Worm (Caenorhabditis elegans) whole organism, late embryonic: ENCODE results near the gene F16G10.6.

Experiments
- F13H6.1 ChIP-seq: sonication (generic microtip); optimal IDR thresholded peaks from 2 replicates; lab custom pipeline; 2016; ENCODE audit warnings: missing genetic modification characterization, missing compliant biosample characterization
- K02D7.2 ChIP-seq: sonication (generic microtip); optimal IDR thresholded peaks from 2 replicates; lab custom pipeline; 2017; ENCODE audit warnings: mild to moderate bottlenecking, missing genetic modification characterization, missing compliant biosample characterization
- K09A11.1 ChIP-seq: sonication (generic microtip); optimal IDR thresholded peaks from 2 replicates; lab custom pipeline; 2017; ENCODE audit warnings: antibody characterized with exemption, mild to moderate bottlenecking, missing genetic modification characterization, missing compliant biosample characterization; ENCODE audit not compliant: insufficient read depth
- Y22D7AL.16 ChIP-seq: sonication (generic microtip); optimal IDR thresholded peaks from 2 replicates; lab custom pipeline; 2016; ENCODE audit warnings: missing genetic modification characterization, missing compliant biosample characterization
- ahr-1 ChIP-seq: sonication (generic microtip); optimal IDR thresholded peaks from 2 replicates; lab custom pipeline; 2016; ENCODE audit warnings: missing genetic modification characterization, missing compliant biosample characterization
- ceh-14 ChIP-seq: sonication (generic microtip); optimal IDR thresholded peaks from 2 replicates; lab custom pipeline; 2016; ENCODE audit warnings: missing genotype, missing genetic modification characterization, missing compliant biosample characterization
- ceh-18 ChIP-seq: sonication (generic microtip); optimal IDR thresholded peaks from 2 replicates; lab custom pipeline; 2016; ENCODE audit warnings: missing genetic modification characterization, missing compliant biosample characterization
- ceh-19 ChIP-seq: fragments of 200-800 bp; sonication (Bioruptor generic); optimal IDR thresholded peaks from 2 replicates; lab custom pipeline; 2018; ENCODE audit warnings: mild to moderate bottlenecking, missing genetic modification characterization, missing compliant biosample characterization
- ceh-2 ChIP-seq: sonication (generic microtip); optimal IDR thresholded peaks from 2 replicates; lab custom pipeline; 2016; ENCODE audit warnings: missing genotype, missing genetic modification characterization, missing compliant biosample characterization
- ceh-31 ChIP-seq: sonication (generic microtip); optimal IDR thresholded peaks from 2 replicates; lab custom pipeline; 2016; ENCODE audit warnings: missing genetic modification characterization, missing compliant biosample characterization
- ceh-34 ChIP-seq: sonication (generic microtip); optimal IDR thresholded peaks from 2 replicates; lab custom pipeline; 2016; ENCODE audit warnings: mild to moderate bottlenecking, missing genetic modification characterization, missing compliant biosample characterization
- ceh-48 ChIP-seq: sonication (generic microtip); optimal IDR thresholded peaks from 2 replicates; lab custom pipeline; 2016; ENCODE audit warnings: missing genetic modification characterization, inconsistent platforms, missing compliant biosample characterization
- ceh-9 ChIP-seq: sonication (generic microtip); optimal IDR thresholded peaks from 2 replicates; lab custom pipeline; 2016; ENCODE audit warnings: mild to moderate bottlenecking, missing genetic modification characterization, inconsistent platforms, missing compliant biosample characterization
- dmd-4 ChIP-seq: sonication (generic microtip); optimal IDR thresholded peaks from 2 replicates; lab custom pipeline; 2016; ENCODE audit warnings: borderline replicate concordance, missing genetic modification characterization, missing compliant biosample characterization
- dve-1 ChIP-seq: sonication (generic microtip); optimal IDR thresholded peaks from 2 replicates; lab custom pipeline; 2017; ENCODE audit warnings: antibody characterized with exemption, mild to moderate bottlenecking, missing genetic modification characterization, missing compliant biosample characterization
- elt-2 ChIP-seq: sonication (generic microtip); optimal IDR thresholded peaks from 2 replicates; lab custom pipeline; 2016; ENCODE audit warnings: missing genetic modification reagents, missing genetic modification characterization, missing compliant biosample characterization
- ets-4 ChIP-seq: sonication (generic microtip); optimal IDR thresholded peaks from 2 replicates; lab custom pipeline; 2016; ENCODE audit warnings: missing genetic modification characterization, missing compliant biosample characterization
- eyg-1 ChIP-seq: sonication (generic microtip); optimal IDR thresholded peaks from 2 replicates; lab custom pipeline; 2016; ENCODE audit warnings: missing genotype, missing genetic modification characterization, missing compliant biosample characterization
- lim-6 ChIP-seq: sonication (generic microtip); optimal IDR thresholded peaks from 2 replicates; lab custom pipeline; 2016; ENCODE audit warnings: missing genetic modification characterization, missing compliant biosample characterization
- nfya-1 ChIP-seq: sonication (generic microtip); optimal IDR thresholded peaks from 2 replicates; lab custom pipeline; 2017; ENCODE audit warnings: missing genetic modification characterization, mild to moderate bottlenecking, missing compliant biosample characterization, antibody characterized with exemption, moderate library complexity
- nhr-232 ChIP-seq: sonication (generic microtip); optimal IDR thresholded peaks from 2 replicates; lab custom pipeline; 2016; ENCODE audit warnings: missing genetic modification characterization, missing compliant biosample characterization
- pax-1 ChIP-seq: fragments of 150-350 bp; optimal IDR thresholded peaks from 2 replicates; lab custom pipeline; 2014; ENCODE audit warnings: missing biosample characterization, missing genetic modification characterization
- pha-4 ChIP-seq: fragments of 150-350 bp; optimal IDR thresholded peaks from 2 replicates; lab custom pipeline; 2018; ENCODE audit warnings: missing biosample characterization, missing genetic modification reagents, missing genetic modification characterization
- pqm-1 ChIP-seq: sonication (generic microtip); optimal IDR thresholded peaks from 2 replicates; lab custom pipeline; 2016; ENCODE audit warnings: missing genetic modification characterization, missing compliant biosample characterization
- pros-1 ChIP-seq: fragments of 150-350 bp; optimal IDR thresholded peaks from 2 replicates; lab custom pipeline; 2014; ENCODE audit warnings: missing biosample characterization, missing genetic modification reagents, missing genetic modification characterization
- ref-2 ChIP-seq: sonication (generic microtip); optimal IDR thresholded peaks from 2 replicates; lab custom pipeline; 2016; ENCODE audit warnings: missing genetic modification characterization, missing compliant biosample characterization
- rnt-1 ChIP-seq: sonication (generic microtip); optimal IDR thresholded peaks from 2 replicates; lab custom pipeline; 2016; ENCODE audit warnings: missing genetic modification characterization, missing compliant biosample characterization
- tbx-2 ChIP-seq: sonication (generic microtip); optimal IDR thresholded peaks from 2 replicates; lab custom pipeline; 2016; ENCODE audit warnings: missing genetic modification characterization, missing compliant biosample characterization
- tbx-7 ChIP-seq: sonication (generic microtip); optimal IDR thresholded peaks from 2 replicates; lab custom pipeline; 2016; ENCODE audit warnings: missing genotype, missing genetic modification characterization, missing compliant biosample characterization
- unc-3 ChIP-seq, 2 experiments: fragments of 200-800 bp in 1 of 2; sonication (Bioruptor generic) in 1 of 2; sonication (generic microtip) in 1 of 2; conservative IDR thresholded peaks in 1 of 2; optimal IDR thresholded peaks in 1 of 2; 2 replicates each; pipeline versions ENCODE4 v1.3.6 to Lab custom; 2016 to 2022; ENCODE audit warnings: missing compliant biosample characterization in 2 of 2, missing genetic modification characterization in 2 of 2, missing genetic modification reagents in 1 of 2
- unc-42 ChIP-seq: sonication (generic microtip); optimal IDR thresholded peaks from 2 replicates; lab custom pipeline; 2016; ENCODE audit warnings: missing genotype, missing genetic modification characterization, missing compliant biosample characterization
- unc-55 ChIP-seq: sonication (generic microtip); optimal IDR thresholded peaks from 2 replicates; lab custom pipeline; 2017; ENCODE audit warnings: missing biosample characterization, missing genetic modification reagents, missing genetic modification characterization
- unc-86 ChIP-seq: sonication (generic microtip); optimal IDR thresholded peaks from 2 replicates; lab custom pipeline; 2016; ENCODE audit warnings: missing genetic modification characterization, missing compliant biosample characterization

Gene F16G10.6

ce11 chrII:2352546-2352945 is 25.1 kb downstream of the F16G10.6 start, which contains the start of gene F43C11.10:
Gene F43C11.10, minus strand, starts transcription at chrII:2352646.
- TF ChIP-seq dmd-4 (tag; lab: Kevin White, UChicago) (no peak), unc-3 (GFP tag; conservative IDR thresholded peaks at IDR 0.05; lab: Robert Waterston, UW) (no peak), unc-3 (tag; optimal IDR thresholded peaks at IDR 0.05; lab: Kevin White, UChicago) (no peak), pha-4 (tag; lab: Kevin White, UChicago) (no peak), ahr-1 (tag; lab: Kevin White, UChicago) (no peak), K02D7.2 (no peak), ceh-2 (no peak), K09A11.1 (tag; lab: Kevin White, UChicago) (no peak), nhr-232 (tag; lab: Kevin White, UChicago) (no peak), ceh-14 (no peak), ref-2 (tag; lab: Kevin White, UChicago) (no peak), unc-42 (tag; lab: Kevin White, UChicago) (no peak), dve-1 (no peak), pqm-1 (tag; lab: Kevin White, UChicago) (no peak), tbx-2 (tag; lab: Kevin White, UChicago) (no peak), tbx-7 (tag; lab: Kevin White, UChicago) (no peak)
- TF ChIP-seq, all 69 proteins: peak for 0

- TF ChIP-seq F13H6.1 (no peak), pha-4 (tag; lab: Kevin White, UChicago) (no peak), ceh-18 (tag; lab: Kevin White, UChicago) (no peak), ets-4 (tag; lab: Kevin White, UChicago) (no peak), K09A11.1 (tag; lab: Kevin White, UChicago) (no peak), pros-1 (tag; lab: Kevin White, UChicago) (no peak), ceh-2 (no peak), nhr-232 (tag; lab: Kevin White, UChicago) (no peak), unc-3 (GFP tag; conservative IDR thresholded peaks at IDR 0.05; lab: Robert Waterston, UW) (no peak), unc-3 (tag; optimal IDR thresholded peaks at IDR 0.05; lab: Kevin White, UChicago) (no peak), unc-86 (tag; lab: Kevin White, UChicago) (no peak), elt-2 (no peak), pax-1 (no peak), ceh-19 (GFP tag; lab: Kevin White, UChicago) (no peak), dve-1 (no peak), rnt-1 (no peak), ceh-9 (tag; lab: Kevin White, UChicago) (no peak)
Observed at ce11 chrII:2346672-2347071, 31.0 kb downstream of the F16G10.6 start, which contains the start of gene F43C11.4. Gene F43C11.4, plus strand, starts transcription at chrII:2346972.

DNA sequence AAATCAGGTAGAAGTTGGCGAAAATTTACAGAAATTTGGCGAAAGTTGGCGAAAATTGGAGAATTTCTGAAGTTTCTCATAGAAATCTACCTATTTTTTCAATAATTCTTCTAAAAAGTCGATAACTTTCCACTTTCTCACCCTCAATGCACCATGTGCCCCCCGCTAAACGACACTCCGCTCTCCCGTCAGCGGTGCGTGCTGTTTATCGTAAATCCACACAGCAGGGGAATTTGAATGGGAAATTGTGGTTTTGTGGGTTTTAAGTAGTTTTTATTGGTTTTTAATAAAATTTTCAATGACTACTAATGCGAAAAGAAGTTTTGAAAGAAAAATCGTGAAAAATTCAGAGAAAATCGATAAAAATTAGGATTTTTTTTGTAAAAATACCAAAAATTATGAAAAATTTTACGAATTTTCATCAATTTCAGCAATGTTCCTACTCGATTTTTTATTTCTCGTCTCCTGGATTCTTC is 35.6 kb downstream of the F16G10.6 start, which contains the start of gene F43C11.6:
Gene F43C11.6, plus strand, starts transcription at position 426 of the 476 bp plus-strand sequence.
- peak; percentile 28 for TF ChIP-seq rnt-1
- no peak for TF ChIP-seq nfya-1
- TF ChIP-seq ceh-31 (tag; lab: Kevin White, UChicago) = peak; percentile 12
- peak; percentile 20 for TF ChIP-seq ceh-48

DNA sequence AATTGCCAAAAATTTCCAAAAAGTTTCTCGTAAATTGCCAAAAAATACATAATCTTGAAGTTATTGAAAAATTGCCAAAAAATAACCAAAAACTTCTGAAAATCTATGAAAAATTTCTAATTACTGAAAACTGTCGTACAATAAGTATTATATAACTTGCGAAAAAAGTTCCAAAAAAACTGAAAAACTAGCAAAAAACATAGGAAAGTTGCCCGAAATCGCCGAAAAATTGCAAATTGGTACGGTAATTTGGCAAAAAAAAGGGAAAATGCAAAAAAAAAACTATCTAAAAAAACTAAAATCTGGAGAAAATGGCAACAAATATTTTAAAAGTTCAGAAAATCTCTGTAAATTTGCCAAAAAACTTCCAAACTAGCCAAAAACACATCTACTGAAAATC is 36.1 kb downstream of the F16G10.6 start, which contains the start of gene enri-1:
Gene enri-1, minus strand, starts transcription at position 101 of the 400 bp plus-strand sequence.
- TF ChIP-seq unc-55 (GFP tag; lab: Kevin White, UChicago) = no peak
- no peak for TF ChIP-seq pha-4 (tag; lab: Kevin White, UChicago)
- no peak for TF ChIP-seq ceh-34 (tag; lab: Kevin White, UChicago)
- no peak for TF ChIP-seq lim-6 (tag; lab: Kevin White, UChicago)
- no peak for TF ChIP-seq eyg-1
- no peak for TF ChIP-seq nfya-1
- TF ChIP-seq, all 69 proteins: peak for 0

DNA sequence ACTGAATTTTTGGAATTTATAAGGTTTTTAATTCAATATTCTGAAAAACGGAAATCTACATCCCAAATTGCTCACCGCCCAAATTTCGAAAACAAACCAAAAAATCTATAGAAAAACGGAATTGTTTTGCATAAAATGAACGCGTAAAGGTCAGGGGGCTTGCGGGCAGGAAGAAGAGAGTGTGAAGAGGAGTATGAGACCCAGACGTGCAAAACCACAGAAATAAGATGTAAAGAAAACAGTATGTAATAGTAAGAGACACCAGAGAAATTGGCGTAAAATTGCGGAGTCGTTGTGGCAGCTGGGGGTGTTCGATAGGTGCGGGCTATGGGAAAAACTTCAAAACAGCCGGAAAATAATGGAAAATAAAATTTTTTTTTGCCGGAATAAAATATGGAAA is 36.7 kb downstream of the F16G10.6 start:
- TF ChIP-seq Y22D7AL.16 (tag; lab: Kevin White, UChicago) (no peak), nfya-1 (peak; percentile 28), rnt-1 (peak; percentile 92)
